Fruit fly (Drosophila melanogaster) whole organism: ENCODE results near the gene CG42854.

ENCODE experiments used
- pan ChIP-seq: fragments of >200 bp; optimal IDR thresholded peaks from 2 replicates; lab custom pipeline; 2017
- psq ChIP-seq: fragments of >200 bp; optimal IDR thresholded peaks from 2 replicates; lab custom pipeline; 2017
- usp ChIP-seq: fragments of >200 bp; optimal IDR thresholded peaks from 2 replicates; lab custom pipeline; 2017; ENCODE audit warnings: missing biosample characterization, missing genetic modification characterization, mixed read lengths

dm6 chrX:17249326-17249725 is 2.5 kb upstream of the CG42854 start, which contains the start of gene CG8675:
- TF ChIP-seq psq (lab: Kevin White, UChicago) (no peak), pan (no peak), usp (GFP tag; lab: Kevin White, UChicago) (no peak)
